Fruit fly (Drosophila melanogaster) whole organism, pupa: Measurements from ENCODE around the gene CG8838.

Source experiments
- CG14655 ChIP-seq: fragments of 200-800 bp; sonication (Bioruptor generic); optimal IDR thresholded peaks from 3 replicates; lab custom pipeline; 2017; ENCODE audit warnings: mild to moderate bottlenecking, missing biosample characterization, missing genetic modification reagents, missing genetic modification characterization
- CG4496 ChIP-seq: fragments of 200-800 bp; sonication (Bioruptor generic); IDR thresholded peaks from 3 replicates; pipeline ENCODE4 v1.3.6; 2022; ENCODE audit warnings: missing biosample characterization, missing genetic modification characterization
- CG8301 ChIP-seq: fragments of 200-800 bp; sonication (Bioruptor generic); optimal IDR thresholded peaks from 2 replicates; lab custom pipeline; 2018; ENCODE audit warnings: missing biosample characterization, mild to moderate bottlenecking, missing genetic modification characterization

- peak; percentile 59 for TF ChIP-seq CG8301 (tag; lab: Kevin White, UChicago)
- peak; percentile 67 for TF ChIP-seq CG4496
- TF ChIP-seq CG14655 (GFP tag; lab: Kevin White, UChicago): peak; percentile 65
Measured at dm6 chr2L:3376684-3377086, 19.2 kb downstream of the CG8838 start, which contains the start of the genes CG9662 and Ptpa.
